Fruit fly (Drosophila melanogaster) whole organism: ENCODE data around the gene CG11700.

ENCODE experiments used
- CG8478 ChIP-seq: fragments of >200 bp; optimal IDR thresholded peaks from 2 replicates; lab custom pipeline; 2018; ENCODE audit warnings: inconsistent platforms
- Dll ChIP-seq: fragments of >200 bp; optimal IDR thresholded peaks from 2 replicates; lab custom pipeline; 2017
- pan ChIP-seq: fragments of >200 bp; optimal IDR thresholded peaks from 2 replicates; lab custom pipeline; 2017
- usp ChIP-seq: fragments of >200 bp; optimal IDR thresholded peaks from 2 replicates; lab custom pipeline; 2017; ENCODE audit warnings: missing biosample characterization, missing genetic modification characterization, mixed read lengths

- TF ChIP-seq CG8478 (lab: Kevin White, UChicago): no peak
- no peak for TF ChIP-seq usp
- no peak for TF ChIP-seq Dll
- TF ChIP-seq pan (lab: Kevin White, UChicago): no peak
These were observed 17.7 kb upstream of the CG11700 start, which contains the start of gene CG12219 for dm6 chrX:6301052-6301451.
